Fruit fly (Drosophila melanogaster) whole organism, prepupa: ENCODE data around the gene wake.

Experiments
- Blimp-1 ChIP-seq: fragments of 200-800 bp; sonication (Bioruptor generic); optimal IDR thresholded peaks from 3 replicates; lab custom pipeline; 2017; ENCODE audit warnings: missing biosample characterization, missing genetic modification characterization, mild to moderate bottlenecking, moderate library complexity, missing genetic modification reagents
- CG10631 ChIP-seq: fragments of 200-800 bp; sonication (Bioruptor generic); optimal IDR thresholded peaks from 2 replicates; lab custom pipeline; 2016; ENCODE audit warnings: missing biosample characterization, missing genetic modification characterization
- CG10669 ChIP-seq: fragments of 200-800 bp; sonication (Bioruptor generic); optimal IDR thresholded peaks from 3 replicates; lab custom pipeline; 2018; ENCODE audit warnings: missing biosample characterization, mild to moderate bottlenecking, missing genetic modification characterization, moderate library complexity
- CG11902 ChIP-seq: fragments of 200-800 bp; sonication (Bioruptor generic); optimal IDR thresholded peaks from 3 replicates; lab custom pipeline; 2016; ENCODE audit warnings: missing biosample characterization, missing genetic modification characterization
- CG15336 ChIP-seq: fragments of 200-800 bp; sonication (Bioruptor generic); IDR thresholded peaks from 2 replicates; pipeline ENCODE4 v1.3.6; 2022; ENCODE audit warnings: missing biosample characterization, missing genetic modification characterization
- CG1621 ChIP-seq: fragments of 200-800 bp; sonication (Bioruptor generic); optimal IDR thresholded peaks from 3 replicates; lab custom pipeline; 2018; ENCODE audit warnings: missing biosample characterization, mild to moderate bottlenecking, missing genetic modification characterization
- CG3032 ChIP-seq: fragments of 200-800 bp; optimal IDR thresholded peaks from 2 replicates; lab custom pipeline; 2019; ENCODE audit warnings: missing biosample characterization, mild to moderate bottlenecking, missing genetic modification characterization, moderate library complexity
- CG31627 ChIP-seq: fragments of 200-800 bp; sonication (Bioruptor generic); optimal IDR thresholded peaks from 3 replicates; lab custom pipeline; 2016; ENCODE audit warnings: missing biosample characterization, missing genetic modification characterization
- CG32006 ChIP-seq: fragments of 200-800 bp; sonication (Bioruptor generic); optimal IDR thresholded peaks from 3 replicates; lab custom pipeline; 2017; ENCODE audit warnings: missing biosample characterization, mild to moderate bottlenecking, missing genetic modification characterization
- CG4318 ChIP-seq: fragments of 200-800 bp; sonication (Bioruptor generic); optimal IDR thresholded peaks from 3 replicates; lab custom pipeline; 2017; ENCODE audit warnings: missing biosample characterization, mild to moderate bottlenecking, missing genetic modification characterization
- CG6163 ChIP-seq: fragments of 200-800 bp; sonication (Bioruptor generic); IDR thresholded peaks from 3 replicates; pipeline ENCODE4 v1.3.6; 2022; ENCODE audit warnings: missing biosample characterization, missing genetic modification characterization
- CG6808 ChIP-seq: fragments of 200-800 bp; sonication (Bioruptor generic); optimal IDR thresholded peaks from 3 replicates; lab custom pipeline; 2017; ENCODE audit warnings: missing biosample characterization, missing genetic modification characterization, mild to moderate bottlenecking, moderate library complexity, missing genetic modification reagents
- CG6854 ChIP-seq: fragments of 200-800 bp; sonication (Bioruptor generic); optimal IDR thresholded peaks from 2 replicates; lab custom pipeline; 2017; ENCODE audit warnings: missing biosample characterization, mild to moderate bottlenecking, missing genetic modification characterization
- CG7368 ChIP-seq: fragments of 200-800 bp; sonication (Bioruptor generic); optimal IDR thresholded peaks from 3 replicates; lab custom pipeline; 2016; ENCODE audit warnings: missing biosample characterization, missing genetic modification characterization
- CG8119 ChIP-seq: fragments of 200-800 bp; sonication (Bioruptor generic); IDR thresholded peaks from 3 replicates; pipeline ENCODE4 v1.3.6; 2022; ENCODE audit warnings: missing biosample characterization, missing genetic modification characterization
- CG8632 ChIP-seq: fragments of 200-800 bp; sonication (Bioruptor generic); optimal IDR thresholded peaks from 3 replicates; lab custom pipeline; 2016; ENCODE audit warnings: missing biosample characterization, missing genetic modification characterization
- CG9139 ChIP-seq: fragments of 200-800 bp; sonication (Bioruptor generic); optimal IDR thresholded peaks from 3 replicates; lab custom pipeline; 2017; ENCODE audit warnings: missing biosample characterization, mild to moderate bottlenecking, missing genetic modification characterization
- Eip75B ChIP-seq: fragments of 200-800 bp; sonication (Bioruptor generic); optimal IDR thresholded peaks from 3 replicates; lab custom pipeline; 2016; ENCODE audit warnings: missing biosample characterization, missing genetic modification characterization
- Eip78C ChIP-seq: fragments of 200-800 bp; sonication (Bioruptor generic); peaks from one replicate; lab custom pipeline; 2016; ENCODE audit warnings: missing biosample characterization, missing genetic modification characterization
- Eip93F ChIP-seq: fragments of 200-800 bp; sonication (Bioruptor generic); optimal IDR thresholded peaks from 2 replicates; lab custom pipeline; 2016; ENCODE audit warnings: missing biosample characterization, mild to moderate bottlenecking, missing genetic modification characterization
- Ets21C ChIP-seq: fragments of 200-800 bp; sonication (Bioruptor generic); optimal IDR thresholded peaks from 3 replicates; lab custom pipeline; 2016; ENCODE audit warnings: missing biosample characterization, missing genetic modification characterization
- Ets96B ChIP-seq: fragments of 200-800 bp; optimal IDR thresholded peaks from 2 replicates; lab custom pipeline; 2019; ENCODE audit warnings: missing biosample characterization, mild to moderate bottlenecking, missing genetic modification characterization, moderate library complexity
- Hr38 ChIP-seq: sonication (Bioruptor generic); optimal IDR thresholded peaks from 2 replicates; lab custom pipeline; 2016; ENCODE audit warnings: missing biosample characterization, missing genetic modification characterization
- Hr39 ChIP-seq: fragments of 200-800 bp; sonication (Bioruptor generic); optimal IDR thresholded peaks from 2 replicates; lab custom pipeline; 2016; ENCODE audit warnings: missing biosample characterization, missing genetic modification characterization
- Lpt ChIP-seq: fragments of 200-800 bp; sonication (Bioruptor generic); optimal IDR thresholded peaks from 3 replicates; lab custom pipeline; 2016; ENCODE audit warnings: missing biosample characterization, missing genetic modification characterization
- Met ChIP-seq: fragments of 200-800 bp; sonication (Bioruptor generic); optimal IDR thresholded peaks from 3 replicates; lab custom pipeline; 2016; ENCODE audit warnings: missing biosample characterization, missing genetic modification characterization
- OdsH ChIP-seq: fragments of 200-800 bp; sonication (Bioruptor generic); optimal IDR thresholded peaks from 3 replicates; lab custom pipeline; 2016; ENCODE audit warnings: missing biosample characterization, missing genetic modification characterization
- Smox ChIP-seq: fragments of 200-800 bp; sonication (Bioruptor generic); optimal IDR thresholded peaks from 3 replicates; lab custom pipeline; 2016; ENCODE audit warnings: missing biosample characterization, missing genetic modification characterization
- Sox102F ChIP-seq: fragments of 200-800 bp; sonication (Bioruptor generic); optimal IDR thresholded peaks from 2 replicates; lab custom pipeline; 2016; ENCODE audit warnings: missing biosample characterization, mild to moderate bottlenecking, missing genetic modification characterization
- achi ChIP-seq: fragments of 200-800 bp; sonication (Bioruptor generic); optimal IDR thresholded peaks from 3 replicates; lab custom pipeline; 2016; ENCODE audit warnings: missing biosample characterization, missing genetic modification characterization
- cyc ChIP-seq: fragments of 200-800 bp; sonication (Bioruptor generic); optimal IDR thresholded peaks from 3 replicates; lab custom pipeline; 2016; ENCODE audit warnings: missing biosample characterization, missing genetic modification characterization
- eg ChIP-seq: fragments of 200-800 bp; sonication (Bioruptor generic); IDR thresholded peaks from 3 replicates; pipeline ENCODE4 v1.3.6; 2022; ENCODE audit warnings: missing biosample characterization, missing genetic modification characterization
- fd59A ChIP-seq: fragments of 200-800 bp; sonication (Bioruptor generic); optimal IDR thresholded peaks from 2 replicates; lab custom pipeline; 2017; ENCODE audit warnings: missing biosample characterization, mild to moderate bottlenecking, missing genetic modification characterization, missing genetic modification reagents
- fd85E ChIP-seq: fragments of 200-800 bp; sonication (Bioruptor generic); optimal IDR thresholded peaks from 3 replicates; lab custom pipeline; 2016; ENCODE audit warnings: missing biosample characterization, missing genetic modification characterization
- net ChIP-seq: fragments of 200-800 bp; sonication (Bioruptor generic); optimal IDR thresholded peaks from 3 replicates; lab custom pipeline; 2016; ENCODE audit warnings: missing biosample characterization, missing genetic modification characterization
- pdm3 ChIP-seq: fragments of 200-800 bp; sonication (Bioruptor generic); optimal IDR thresholded peaks from 3 replicates; lab custom pipeline; 2016; ENCODE audit warnings: missing biosample characterization, missing genetic modification characterization
- salr ChIP-seq, 2 experiments: fragments of 200-800 bp; sonication (Bioruptor generic); optimal IDR thresholded peaks; 3 replicates each; lab custom pipeline; 2016 to 2018; ENCODE audit warnings: missing biosample characterization in 2 of 2, missing genetic modification characterization in 2 of 2, mild to moderate bottlenecking in 1 of 2
- ss ChIP-seq, 2 experiments: fragments of 200-800 bp; sonication (Bioruptor generic); optimal IDR thresholded peaks; 2 replicates in 1 of 2; 3 replicates in 1 of 2; lab custom pipeline; 2017 to 2018; ENCODE audit warnings: mild to moderate bottlenecking in 2 of 2, missing biosample characterization in 2 of 2, missing genetic modification characterization in 2 of 2, moderate library complexity in 1 of 2
- svp ChIP-seq: fragments of 200-800 bp; sonication (Bioruptor generic); peaks from one replicate; lab custom pipeline; 2016; ENCODE audit warnings: missing biosample characterization, missing genetic modification characterization
- topi ChIP-seq: fragments of 200-800 bp; sonication (Bioruptor generic); optimal IDR thresholded peaks from 3 replicates; lab custom pipeline; 2016; ENCODE audit warnings: missing biosample characterization, missing genetic modification characterization
- vri ChIP-seq: fragments of 200-800 bp; sonication (Bioruptor generic); optimal IDR thresholded peaks from 3 replicates; lab custom pipeline; 2016; ENCODE audit warnings: missing biosample characterization, mild to moderate bottlenecking, missing genetic modification characterization

wake gene

dm6 chr3R:22664274-22664673, 24.7 kb downstream of the wake start (continued):
- TF ChIP-seq vri (GFP tag; lab: Kevin White, UChicago), result no peak
- TF ChIP-seq Blimp-1 (GFP tag; lab: Kevin White, UChicago), result no peak
- peak; percentile 12 for TF ChIP-seq fd59A
- TF ChIP-seq Lpt (GFP tag; lab: Kevin White, UChicago), result peak; percentile 61
- TF ChIP-seq achi, result peak; percentile 70
- no peak for TF ChIP-seq Hr38
- no peak for TF ChIP-seq Smox (GFP tag; lab: Kevin White, UChicago)
- peak; percentile 13 for TF ChIP-seq Hr39 (GFP tag; lab: Kevin White, UChicago)
- TF ChIP-seq CG3032 (tag; lab: Kevin White, UChicago), result no peak
- no peak for TF ChIP-seq CG9139 (GFP tag; lab: Kevin White, UChicago)
- no peak for TF ChIP-seq CG6854
- TF ChIP-seq ss (GFP tag; optimal IDR thresholded peaks at IDR 0.05; lab: Kevin White, UChicago), result no peak
- no peak for TF ChIP-seq Sox102F (GFP tag; lab: Kevin White, UChicago)
- TF ChIP-seq CG31627 (GFP tag; lab: Kevin White, UChicago), result peak; percentile 30
- peak; percentile 94 for TF ChIP-seq CG32006 (GFP tag; lab: Kevin White, UChicago)
- TF ChIP-seq CG6808, result no peak
- TF ChIP-seq Eip93F, result no peak
- no peak for TF ChIP-seq fd85E (GFP tag; lab: Kevin White, UChicago)
- no peak for TF ChIP-seq cyc (GFP tag; lab: Kevin White, UChicago)
- TF ChIP-seq CG8119 (GFP tag; lab: Robert Waterston, UW), result peak; percentile 92
- TF ChIP-seq eg (GFP tag; lab: Robert Waterston, UW), result peak; percentile 83
- peak; percentile 86 for TF ChIP-seq CG4318

DNA sequence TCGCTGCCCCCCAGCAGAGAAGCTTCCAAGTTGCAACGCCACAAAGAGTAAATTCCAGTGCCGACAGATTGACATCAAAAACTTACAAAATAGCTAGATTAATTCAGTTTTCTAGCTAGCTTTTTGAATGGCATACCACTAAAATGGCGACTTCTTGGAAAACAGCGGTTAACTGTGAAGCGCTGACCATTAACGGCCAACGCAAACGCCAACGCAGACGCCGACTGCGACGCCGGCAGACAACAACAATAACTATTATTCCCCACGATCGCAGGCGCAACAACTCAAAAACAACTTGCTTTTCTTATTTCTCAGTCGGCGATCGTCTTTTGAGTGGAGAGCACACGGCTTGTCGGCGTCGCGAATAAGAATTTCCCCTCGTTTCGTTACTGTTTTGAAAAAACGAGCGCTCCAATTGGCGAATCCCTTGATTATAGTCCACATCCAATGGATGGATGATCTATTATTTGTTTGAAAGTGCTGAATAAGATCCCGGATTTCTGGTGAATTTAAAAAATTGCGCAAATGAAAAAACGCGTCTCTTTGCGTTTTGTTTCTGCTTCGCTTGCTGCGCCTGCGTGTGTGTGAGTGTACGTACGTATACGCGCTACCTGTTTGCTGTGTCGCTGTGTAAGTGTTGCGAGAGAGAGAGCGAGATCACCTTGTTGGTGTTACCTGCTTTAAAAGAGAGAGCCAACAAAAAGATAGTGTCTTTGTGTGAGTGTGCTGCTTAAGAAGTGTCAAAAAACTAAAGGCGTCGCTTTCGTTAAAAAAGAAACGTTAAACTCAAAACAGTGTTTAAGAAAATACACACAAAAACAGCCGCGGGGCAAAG, 27.1 kb downstream of the wake start:
- TF ChIP-seq CG9139 (GFP tag; lab: Kevin White, UChicago), result peak; percentile 14
- TF ChIP-seq Ets21C, result no peak
- TF ChIP-seq fd85E (GFP tag; lab: Kevin White, UChicago), result no peak
- no peak for TF ChIP-seq Hr38
- peak; percentile 12 for TF ChIP-seq CG1621
- no peak for TF ChIP-seq Ets96B (tag; lab: Kevin White, UChicago)
- TF ChIP-seq cyc (GFP tag; lab: Kevin White, UChicago), result no peak
- TF ChIP-seq salr (GFP tag; optimal IDR thresholded peaks at IDR 0.05; lab: Kevin White, UChicago), result no peak
- no peak for TF ChIP-seq CG8632 (GFP tag; lab: Kevin White, UChicago)
- no peak for TF ChIP-seq Eip93F
- TF ChIP-seq OdsH (GFP tag; lab: Kevin White, UChicago), result no peak
- 0 out of 3 replicates have a peak, but pooled peaks have one; percentile 43 for TF ChIP-seq eg (GFP tag; lab: Robert Waterston, UW)
- peak; percentile 70 for TF ChIP-seq Eip78C (GFP tag; lab: Kevin White, UChicago)
- TF ChIP-seq topi, result no peak
- TF ChIP-seq CG11902 (GFP tag; lab: Kevin White, UChicago), result no peak
- TF ChIP-seq Lpt (GFP tag; lab: Kevin White, UChicago), result no peak
- TF ChIP-seq Met, result no peak
- TF ChIP-seq CG6163, result peak; percentile 42; the same call in 1 of the 3 replicates
- no peak for TF ChIP-seq CG4318
- TF ChIP-seq Smox (GFP tag; lab: Kevin White, UChicago), result no peak
- TF ChIP-seq svp, result no peak
- TF ChIP-seq CG7368 (GFP tag; lab: Kevin White, UChicago), result no peak
- TF ChIP-seq net, result no peak
- TF ChIP-seq CG10631 (GFP tag; lab: Kevin White, UChicago), result no peak
- peak; percentile 21 for TF ChIP-seq Eip75B (GFP tag; lab: Kevin White, UChicago)
- TF ChIP-seq Blimp-1 (GFP tag; lab: Kevin White, UChicago), result no peak
- TF ChIP-seq CG15336 (GFP tag; lab: Robert Waterston, UW), result no peak
- TF ChIP-seq CG10669 (GFP tag; lab: Kevin White, UChicago), result no peak
- TF ChIP-seq CG6854, result no peak
- TF ChIP-seq pdm3 (GFP tag; lab: Kevin White, UChicago), result no peak
